Worm (Caenorhabditis elegans): Measurements from ENCODE around the gene enu-3.5.
"Not testable (repeated sequence)": the region's sequence is repeated elsewhere in the genome, so short reads cannot be mapped to it uniquely, and the experiment has no call there.

enu-3.5 gene

ce11 chrIII:12848173-12848572 lies 29.8 kb upstream of the enu-3.5 start:
- TF ChIP-seq unc-62 (GFP tag; optimal IDR thresholded peaks at IDR 0.05 in 1 of 2), result peak in 1 of 2 experiments; percentile 30
- not testable (repeated sequence) for TF ChIP-seq unc-62 (tag; optimal IDR thresholded peaks at IDR 0.05)

ce11 chrIII:12848981-12849589 lies 28.9 kb upstream of the enu-3.5 start:
- TF ChIP-seq Y75B8A.6 (GFP tag; IDR thresholded peaks at IDR 0.05) (no peak), nhr-28 (tag; optimal IDR thresholded peaks at IDR 0.05) (peak; percentile 94), ceh-32 (tag; optimal IDR thresholded peaks at IDR 0.05; ENCODE audit: poor library complexity) (no peak), spr-3 (GFP tag; optimal IDR thresholded peaks at IDR 0.05) (no peak), nhr-48 (tag; optimal IDR thresholded peaks at IDR 0.05) (peak; percentile 39), lsy-2 (tag; optimal IDR thresholded peaks at IDR 0.05) (peak in 1 of 2 experiments; percentile 45), lin-13 (GFP tag; optimal IDR thresholded peaks at IDR 0.05) (no peak), lin-29 (GFP tag; IDR thresholded peaks at IDR 0.05) (no peak), rbr-2 (tag; optimal IDR thresholded peaks at IDR 0.05) (no peak), dve-1 (tag; optimal IDR thresholded peaks at IDR 0.05; ENCODE audit: insufficient read depth) (peak; percentile 67), nhr-76 (tag; optimal IDR thresholded peaks at IDR 0.05) (no peak), unc-62 (GFP tag; optimal IDR thresholded peaks at IDR 0.05 in 1 of 2) (peak in 1 of 2 experiments; percentile 92), unc-62 (tag; optimal IDR thresholded peaks at IDR 0.05) (no peak), unc-130 (GFP tag; optimal IDR thresholded peaks at IDR 0.05) (no peak), duxl-1 (tag; optimal IDR thresholded peaks at IDR 0.05; ENCODE audit: poor library complexity) (no peak), F44E2.7 (GFP tag; IDR thresholded peaks at IDR 0.05) (no peak), hlh-11 (tag; optimal IDR thresholded peaks at IDR 0.05) (no peak), aha-1 (tag) (peak; percentile 66), lin-39 (tag; optimal IDR thresholded peaks at IDR 0.05) (no peak), snpc-4 (tag; optimal IDR thresholded peaks at IDR 0.05) (peak; percentile 17), nhr-102 (tag; optimal IDR thresholded peaks at IDR 0.05) (no peak), dmd-6 (GFP tag; IDR thresholded peaks at IDR 0.05) (peak; percentile 35; the same call in 1 of the 2 replicates), hlh-30 (tag; optimal IDR thresholded peaks at IDR 0.05; ENCODE audit: insufficient read depth) (peak; percentile 60), nhr-25 (tag; optimal IDR thresholded peaks at IDR 0.05; ENCODE audit: borderline replicate concordance, insufficient read depth) (peak; percentile 19), cey-2 (tag; optimal IDR thresholded peaks at IDR 0.05; ENCODE audit: borderline replicate concordance, insufficient read depth) (peak; percentile 39), tra-1 (GFP tag; IDR thresholded peaks at IDR 0.05) (0 out of 2 replicates have a peak, but pooled peaks have one; percentile 12), mxl-2 (GFP tag; conservative IDR thresholded peaks at IDR 0.05) (no peak), arid-1 (GFP tag; conservative IDR thresholded peaks at IDR 0.05) (no peak), dpl-1 (GFP tag; optimal IDR thresholded peaks at IDR 0.05) (no peak), nhr-11 (tag; optimal IDR thresholded peaks at IDR 0.05) (no peak), nhr-111 (GFP tag; optimal IDR thresholded peaks at IDR 0.05) (no peak), mdl-1 (tag; optimal IDR thresholded peaks at IDR 0.05) (peak; percentile 21 to 63), daf-16 (GFP tag; optimal IDR thresholded peaks at IDR 0.05) (no peak), daf-16 (tag; optimal IDR thresholded peaks at IDR 0.05) (no peak), zfp-2 (tag; optimal IDR thresholded peaks at IDR 0.05) (no peak)

ce11 chrIII:12849691-12850090 lies 28.3 kb upstream of the enu-3.5 start:
- peak; percentile 100 for TF ChIP-seq nhr-28 (tag; optimal IDR thresholded peaks at IDR 0.05)
- peak; percentile 20 for TF ChIP-seq mes-2 (tag; optimal IDR thresholded peaks at IDR 0.05; ENCODE audit: poor library complexity, severe bottlenecking)
- peak; percentile 88 for TF ChIP-seq dmd-6 (GFP tag; IDR thresholded peaks at IDR 0.05)
- TF ChIP-seq aly-2 (tag; optimal IDR thresholded peaks at IDR 0.05), result no peak
- TF ChIP-seq hlh-30 (tag; optimal IDR thresholded peaks at IDR 0.05; ENCODE audit: insufficient read depth), result peak; percentile 47
- no peak for TF ChIP-seq nhr-42 (GFP tag; IDR thresholded peaks at IDR 0.05)
- TF ChIP-seq aha-1 (tag), result no peak
- TF ChIP-seq mxl-3 (GFP tag; optimal IDR thresholded peaks at IDR 0.05), result peak; percentile 28
- TF ChIP-seq nhr-41 (GFP tag; IDR thresholded peaks at IDR 0.05), result 0 out of 2 replicates have a peak, but pooled peaks have one; percentile 21
- TF ChIP-seq php-3 (GFP tag; IDR thresholded peaks at IDR 0.05), result peak; percentile 24; the same call in 1 of the 2 replicates
- no peak for TF ChIP-seq ZK546.5 (tag; optimal IDR thresholded peaks at IDR 0.05)
- peak; percentile 68 for TF ChIP-seq dve-1 (tag; optimal IDR thresholded peaks at IDR 0.05; ENCODE audit: insufficient read depth)
- 0 out of 2 replicates have a peak, but pooled peaks have one; percentile 18 for TF ChIP-seq tra-1 (GFP tag; IDR thresholded peaks at IDR 0.05)
- TF ChIP-seq nhr-102 (tag; optimal IDR thresholded peaks at IDR 0.05), result peak; percentile 28
- TF ChIP-seq hlh-11 (tag; optimal IDR thresholded peaks at IDR 0.05), result peak; percentile 75

All from whole organism, L4 larva.